Worm (Caenorhabditis elegans) whole organism, L4/young adult: ENCODE data around the gene fbxa-105.

Experiments used
- W03F9.2 ChIP-seq: fragments of 150-350 bp; optimal IDR thresholded peaks from 2 replicates; lab custom pipeline; 2014; ENCODE audit warnings: missing biosample characterization, missing genetic modification characterization
- dao-5 ChIP-seq: sonication (generic microtip); optimal IDR thresholded peaks from 2 replicates; lab custom pipeline; 2016; ENCODE audit warnings: missing genotype, missing genetic modification characterization, moderate library complexity, missing compliant biosample characterization
- him-1 ChIP-seq: sonication (generic microtip); optimal IDR thresholded peaks from 2 replicates; lab custom pipeline; 2016; ENCODE audit warnings: missing genotype, missing genetic modification reagents, missing genetic modification characterization, missing compliant biosample characterization

DNA sequence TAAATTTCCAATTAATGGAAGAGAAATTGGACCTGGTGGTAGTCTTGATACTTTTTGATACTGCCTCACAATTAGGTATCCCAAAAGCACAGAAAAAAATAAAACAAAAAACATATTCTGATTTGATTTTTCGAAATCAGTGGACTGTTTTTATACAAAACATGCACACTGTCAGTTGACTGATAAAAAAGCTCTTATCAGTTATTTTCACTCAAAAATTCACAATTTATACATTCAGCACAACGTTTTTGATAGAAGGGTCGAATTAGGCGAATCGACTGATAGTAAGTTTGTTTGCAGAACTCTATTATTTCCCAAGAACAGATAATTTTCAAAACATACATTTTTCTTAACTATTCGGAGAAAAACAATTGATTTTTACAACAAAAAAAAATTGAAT lies 27.8 kb downstream of the fbxa-105 start, which contains the start of gene cyp-35A2:
- TF ChIP-seq dao-5 (tag; lab: Kevin White, UChicago), result no peak
- no peak for TF ChIP-seq him-1 (tag; lab: Kevin White, UChicago)
- TF ChIP-seq W03F9.2, result no peak
